Worm (Caenorhabditis elegans) whole organism, late embryonic: ENCODE measurements around the gene srt-17.

Source experiments
- C38D4.7 ChIP-seq: fragments of 200-800 bp; sonication (Bioruptor generic); optimal IDR thresholded peaks from 2 replicates; lab custom pipeline; 2018; ENCODE audit warnings: mild to moderate bottlenecking, missing genetic modification characterization, moderate library complexity, missing compliant biosample characterization
- T23F11.4 ChIP-seq: fragments of 200-800 bp; sonication (Bioruptor generic); optimal IDR thresholded peaks from 2 replicates; lab custom pipeline; 2018; ENCODE audit warnings: mild to moderate bottlenecking, missing genetic modification characterization, missing compliant biosample characterization
- Y22D7AL.16 ChIP-seq: sonication (generic microtip); optimal IDR thresholded peaks from 2 replicates; lab custom pipeline; 2016; ENCODE audit warnings: missing genetic modification characterization, missing compliant biosample characterization
- ama-1 ChIP-seq: fragments of 150-350 bp; optimal IDR thresholded peaks from 2 replicates; lab custom pipeline; 2014
- ceh-14 ChIP-seq: sonication (generic microtip); optimal IDR thresholded peaks from 2 replicates; lab custom pipeline; 2016; ENCODE audit warnings: missing genotype, missing genetic modification characterization, missing compliant biosample characterization
- ceh-22 ChIP-seq: sonication (generic microtip); optimal IDR thresholded peaks from 2 replicates; lab custom pipeline; 2017; ENCODE audit warnings: missing biosample characterization, missing genetic modification characterization
- ceh-24 ChIP-seq: sonication (generic microtip); optimal IDR thresholded peaks from 2 replicates; lab custom pipeline; 2016; ENCODE audit warnings: mild to moderate bottlenecking, missing genetic modification characterization, missing compliant biosample characterization
- ceh-30 ChIP-seq: fragments of 150-350 bp; optimal IDR thresholded peaks from 2 replicates; lab custom pipeline; 2014; ENCODE audit warnings: missing biosample characterization, missing genetic modification characterization
- ceh-31 ChIP-seq: sonication (generic microtip); optimal IDR thresholded peaks from 2 replicates; lab custom pipeline; 2016; ENCODE audit warnings: missing genetic modification characterization, missing compliant biosample characterization
- ceh-45 ChIP-seq: fragments of 200-800 bp; sonication (Bioruptor generic); IDR thresholded peaks from 2 replicates; pipeline ENCODE4 v1.3.6; 2022; ENCODE audit warnings: missing genetic modification reagents, missing genetic modification characterization, missing compliant biosample characterization
- ceh-6 ChIP-seq: fragments of 200-800 bp; sonication (Bioruptor generic); optimal IDR thresholded peaks from 2 replicates; lab custom pipeline; 2018; ENCODE audit warnings: mild to moderate bottlenecking, missing genetic modification characterization, missing compliant biosample characterization
- ceh-9 ChIP-seq: sonication (generic microtip); optimal IDR thresholded peaks from 2 replicates; lab custom pipeline; 2016; ENCODE audit warnings: mild to moderate bottlenecking, missing genetic modification characterization, inconsistent platforms, missing compliant biosample characterization
- dmd-4 ChIP-seq: sonication (generic microtip); optimal IDR thresholded peaks from 2 replicates; lab custom pipeline; 2016; ENCODE audit warnings: borderline replicate concordance, missing genetic modification characterization, missing compliant biosample characterization
- elt-2 ChIP-seq: sonication (generic microtip); optimal IDR thresholded peaks from 2 replicates; lab custom pipeline; 2016; ENCODE audit warnings: missing genetic modification reagents, missing genetic modification characterization, missing compliant biosample characterization
- ets-4 ChIP-seq: sonication (generic microtip); optimal IDR thresholded peaks from 2 replicates; lab custom pipeline; 2016; ENCODE audit warnings: missing genetic modification characterization, missing compliant biosample characterization
- eyg-1 ChIP-seq: sonication (generic microtip); optimal IDR thresholded peaks from 2 replicates; lab custom pipeline; 2016; ENCODE audit warnings: missing genotype, missing genetic modification characterization, missing compliant biosample characterization
- fax-1 ChIP-seq: sonication (generic microtip); optimal IDR thresholded peaks from 2 replicates; lab custom pipeline; 2016; ENCODE audit warnings: missing genotype, missing genetic modification characterization, missing compliant biosample characterization
- fkh-6 ChIP-seq: sonication (generic microtip); optimal IDR thresholded peaks from 2 replicates; lab custom pipeline; 2016; ENCODE audit warnings: missing genetic modification characterization, missing compliant biosample characterization
- hlh-13 ChIP-seq: fragments of 200-800 bp; sonication (Bioruptor generic); optimal IDR thresholded peaks from 2 replicates; lab custom pipeline; 2018; ENCODE audit warnings: mild to moderate bottlenecking, missing genetic modification characterization, missing compliant biosample characterization
- hlh-6 ChIP-seq: sonication (generic microtip); optimal IDR thresholded peaks from 2 replicates; lab custom pipeline; 2016; ENCODE audit warnings: missing genotype, missing genetic modification characterization, missing compliant biosample characterization
- hlh-8 ChIP-seq: sonication (generic microtip); optimal IDR thresholded peaks from 2 replicates; lab custom pipeline; 2016; ENCODE audit warnings: missing genotype, missing genetic modification characterization, missing compliant biosample characterization
- lim-6 ChIP-seq: sonication (generic microtip); optimal IDR thresholded peaks from 2 replicates; lab custom pipeline; 2016; ENCODE audit warnings: missing genetic modification characterization, missing compliant biosample characterization
- lin-11 ChIP-seq: fragments of 200-800 bp; sonication (Bioruptor generic); optimal IDR thresholded peaks from 2 replicates; lab custom pipeline; 2018; ENCODE audit warnings: mild to moderate bottlenecking, missing genetic modification characterization, missing compliant biosample characterization
- madf-2 ChIP-seq: sonication (generic microtip); optimal IDR thresholded peaks from 2 replicates; lab custom pipeline; 2017; ENCODE audit warnings: missing genetic modification characterization, missing compliant biosample characterization
- mec-3 ChIP-seq: sonication (generic microtip); optimal IDR thresholded peaks from 2 replicates; lab custom pipeline; 2016; ENCODE audit warnings: borderline replicate concordance, missing genetic modification characterization, missing compliant biosample characterization
- nhr-232 ChIP-seq: sonication (generic microtip); optimal IDR thresholded peaks from 2 replicates; lab custom pipeline; 2016; ENCODE audit warnings: missing genetic modification characterization, missing compliant biosample characterization
- pag-3 ChIP-seq: sonication (generic microtip); optimal IDR thresholded peaks from 2 replicates; lab custom pipeline; 2016; ENCODE audit warnings: missing compliant biosample characterization, missing genetic modification characterization, borderline replicate concordance
- pat-9 ChIP-seq: fragments of 200-800 bp; sonication (Bioruptor generic); optimal IDR thresholded peaks from 2 replicates; lab custom pipeline; 2018; ENCODE audit warnings: mild to moderate bottlenecking, missing genetic modification characterization, moderate library complexity, missing compliant biosample characterization
- pax-1 ChIP-seq: fragments of 150-350 bp; optimal IDR thresholded peaks from 2 replicates; lab custom pipeline; 2014; ENCODE audit warnings: missing biosample characterization, missing genetic modification characterization
- pha-2 ChIP-seq: sonication (generic microtip); optimal IDR thresholded peaks from 2 replicates; lab custom pipeline; 2017; ENCODE audit warnings: mild to moderate bottlenecking, missing genetic modification characterization, missing compliant biosample characterization
- pha-4 ChIP-seq: fragments of 150-350 bp; optimal IDR thresholded peaks from 2 replicates; lab custom pipeline; 2018; ENCODE audit warnings: missing biosample characterization, missing genetic modification reagents, missing genetic modification characterization
- ref-2 ChIP-seq: sonication (generic microtip); optimal IDR thresholded peaks from 2 replicates; lab custom pipeline; 2016; ENCODE audit warnings: missing genetic modification characterization, missing compliant biosample characterization
- rnt-1 ChIP-seq: sonication (generic microtip); optimal IDR thresholded peaks from 2 replicates; lab custom pipeline; 2016; ENCODE audit warnings: missing genetic modification characterization, missing compliant biosample characterization
- sdc-2 ChIP-seq: sonication (generic microtip); optimal IDR thresholded peaks from 2 replicates; lab custom pipeline; 2016; ENCODE audit warnings: missing genotype, missing genetic modification characterization, missing compliant biosample characterization
- sox-2 ChIP-seq: fragments of 200-800 bp; sonication (Bioruptor generic); IDR thresholded peaks from 2 replicates; pipeline ENCODE4 v1.3.6; 2022; ENCODE audit warnings: missing genetic modification reagents, missing genetic modification characterization, missing compliant biosample characterization
- tbx-2 ChIP-seq: sonication (generic microtip); optimal IDR thresholded peaks from 2 replicates; lab custom pipeline; 2016; ENCODE audit warnings: missing genetic modification characterization, missing compliant biosample characterization
- tbx-7 ChIP-seq: sonication (generic microtip); optimal IDR thresholded peaks from 2 replicates; lab custom pipeline; 2016; ENCODE audit warnings: missing genotype, missing genetic modification characterization, missing compliant biosample characterization
- unc-42 ChIP-seq: sonication (generic microtip); optimal IDR thresholded peaks from 2 replicates; lab custom pipeline; 2016; ENCODE audit warnings: missing genotype, missing genetic modification characterization, missing compliant biosample characterization
- unc-55 ChIP-seq: sonication (generic microtip); optimal IDR thresholded peaks from 2 replicates; lab custom pipeline; 2017; ENCODE audit warnings: missing biosample characterization, missing genetic modification reagents, missing genetic modification characterization
- unc-86 ChIP-seq: sonication (generic microtip); optimal IDR thresholded peaks from 2 replicates; lab custom pipeline; 2016; ENCODE audit warnings: missing genetic modification characterization, missing compliant biosample characterization
- zip-5 ChIP-seq: sonication (generic microtip); optimal IDR thresholded peaks from 2 replicates; lab custom pipeline; 2016; ENCODE audit warnings: missing genetic modification characterization, missing compliant biosample characterization
- ztf-16 ChIP-seq: sonication (generic microtip); optimal IDR thresholded peaks from 2 replicates; lab custom pipeline; 2017; ENCODE audit warnings: missing genetic modification characterization, missing compliant biosample characterization

Gene srt-17

DNA sequence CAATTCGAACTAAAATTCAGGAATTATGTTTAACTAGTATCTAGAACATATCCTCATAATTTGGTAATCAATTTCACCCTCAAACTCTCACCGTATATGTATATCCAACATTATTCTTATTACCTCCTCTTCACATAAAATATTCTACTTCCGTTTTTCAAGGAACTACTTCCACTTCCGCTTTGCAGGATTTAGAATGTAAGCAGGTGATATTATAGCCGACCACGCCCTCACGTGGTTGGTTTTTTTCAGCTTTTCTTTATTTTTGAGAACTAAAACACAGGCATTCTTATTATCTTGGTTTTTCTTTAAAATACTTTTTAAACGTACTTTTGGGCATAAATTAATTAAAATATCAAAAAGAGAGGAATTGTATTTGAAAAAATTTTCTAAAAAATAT lies 6.9 kb downstream of the srt-17 start:
- TF ChIP-seq ztf-16 (tag; lab: Kevin White, UChicago) (no peak), ets-4 (tag; lab: Kevin White, UChicago) (no peak), mec-3 (no peak), ceh-6 (no peak), fkh-6 (tag; lab: Kevin White, UChicago) (no peak), dmd-4 (tag; lab: Kevin White, UChicago) (no peak), madf-2 (tag; lab: Kevin White, UChicago) (no peak), tbx-7 (tag; lab: Kevin White, UChicago) (no peak), lim-6 (no peak), ref-2 (tag; lab: Kevin White, UChicago) (no peak)

- TF ChIP-seq sdc-2 (tag; lab: Kevin White, UChicago) (no peak), C38D4.7 (GFP tag; lab: Kevin White, UChicago) (no peak), unc-55 (GFP tag; lab: Kevin White, UChicago) (no peak), madf-2 (tag; lab: Kevin White, UChicago) (no peak), T23F11.4 (no peak), unc-86 (no peak), pax-1 (tag; lab: Kevin White, UChicago) (no peak), ceh-31 (tag; lab: Kevin White, UChicago) (no peak), hlh-13 (GFP tag; lab: Kevin White, UChicago) (no peak), hlh-8 (tag; lab: Kevin White, UChicago) (no peak), pag-3 (tag; lab: Kevin White, UChicago) (no peak), dmd-4 (tag; lab: Kevin White, UChicago) (no peak), ceh-22 (tag; lab: Kevin White, UChicago) (no peak), mec-3 (no peak), ama-1 (no peak), ceh-30 (tag; lab: Kevin White, UChicago) (no peak), Y22D7AL.16 (tag; lab: Kevin White, UChicago) (no peak), ceh-6 (no peak), pha-4 (tag; lab: Kevin White, UChicago) (no peak), ztf-16 (tag; lab: Kevin White, UChicago) (no peak)
These were observed 9.5 kb downstream of the srt-17 start, which contains the start of gene F48G7.13 for ce11 chrV:615275-615674. TSS of gene F48G7.13 (plus strand) at chrV:615575.

DNA sequence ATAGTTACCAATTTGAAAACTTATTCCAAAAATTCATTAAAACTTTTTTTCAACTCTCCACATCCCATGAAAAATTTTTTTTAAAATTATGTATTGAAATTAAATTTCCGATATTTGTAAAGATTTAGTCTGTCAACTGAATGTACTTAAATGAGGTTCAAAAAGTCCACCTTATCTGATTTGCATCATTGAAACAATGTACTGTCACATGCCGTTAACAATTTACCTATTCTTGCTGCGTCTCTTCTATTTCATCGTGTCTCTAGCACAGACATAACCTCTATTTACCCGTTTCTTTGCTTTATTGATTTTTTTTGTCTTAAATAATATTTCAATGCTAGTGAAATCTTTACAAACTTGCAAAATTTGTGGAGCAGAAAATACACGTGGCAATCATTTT lies 14.6 kb downstream of the srt-17 start, which contains the start of gene nhr-90:
Gene nhr-90 (plus strand): TSS at position 296 of the 400 bp plus-strand sequence.
- TF ChIP-seq rnt-1 (tag; lab: Kevin White, UChicago) (no peak), fax-1 (no peak), ref-2 (tag; lab: Kevin White, UChicago) (no peak), pha-2 (tag; lab: Kevin White, UChicago) (no peak), pat-9 (tag; lab: Kevin White, UChicago) (no peak), ceh-6 (no peak), elt-2 (tag; lab: Kevin White, UChicago) (no peak), tbx-2 (tag; lab: Kevin White, UChicago) (no peak), eyg-1 (tag; lab: Kevin White, UChicago) (no peak)

ce11 chrV:609671-610070 lies 15.2 kb downstream of the srt-17 start, which contains the start of gene srlf-36:
TSS of gene srlf-36 (minus strand) at chrV:609771.
- no peak for TF ChIP-seq unc-42

ce11 chrV:608844-609243 lies 16.0 kb downstream of the srt-17 start, which contains the start of gene srw-109:
TSS of gene srw-109 (minus strand) at chrV:608944.
- TF ChIP-seq hlh-6 (tag; lab: Kevin White, UChicago) (no peak), pha-2 (tag; lab: Kevin White, UChicago) (no peak), nhr-232 (tag; lab: Kevin White, UChicago) (no peak), dmd-4 (tag; lab: Kevin White, UChicago) (no peak), pat-9 (tag; lab: Kevin White, UChicago) (no peak), zip-5 (tag; lab: Kevin White, UChicago) (no peak), Y22D7AL.16 (tag; lab: Kevin White, UChicago) (no peak), pha-4 (tag; lab: Kevin White, UChicago) (no peak), ztf-16 (tag; lab: Kevin White, UChicago) (no peak), ceh-45 (GFP tag; lab: Robert Waterston, UW) (no peak), pag-3 (tag; lab: Kevin White, UChicago) (no peak), tbx-2 (tag; lab: Kevin White, UChicago) (no peak), sox-2 (no peak), ceh-9 (tag; lab: Kevin White, UChicago) (no peak), ceh-14 (tag; lab: Kevin White, UChicago) (no peak), lin-11 (no peak), ref-2 (tag; lab: Kevin White, UChicago) (no peak), ceh-24 (no peak)
